Fruit fly (Drosophila melanogaster) whole organism, embryonic: ENCODE measurements around the gene CG42366.
A peak's percentile ranks its signal among the peaks of the same experiment; 100 is the strongest.

Source experiments
- Abd-B ChIP-seq: fragments of 200-800 bp; sonication (Bioruptor generic); optimal IDR thresholded peaks from 2 replicates; lab custom pipeline; 2018; ENCODE audit warnings: missing biosample characterization, mild to moderate bottlenecking, missing genetic modification characterization, moderate library complexity
- CG11093 ChIP-seq: fragments of 200-800 bp; sonication (Bioruptor generic); IDR thresholded peaks from 3 replicates; pipeline ENCODE4 v1.3.6; 2022; ENCODE audit warnings: missing biosample characterization, missing genetic modification characterization
- CG11398 ChIP-seq: fragments of 200-800 bp; sonication (Bioruptor generic); optimal IDR thresholded peaks from 2 replicates; lab custom pipeline; 2016; ENCODE audit warnings: missing biosample characterization, missing genetic modification characterization
- CG11456 ChIP-seq: fragments of 200-800 bp; sonication (Bioruptor generic); IDR thresholded peaks from 3 replicates; pipeline ENCODE4 v1.3.6; 2022; ENCODE audit warnings: missing biosample characterization, missing genetic modification characterization
- CG14710 ChIP-seq: fragments of 200-800 bp; sonication (Bioruptor generic); optimal IDR thresholded peaks from 3 replicates; lab custom pipeline; 2019; ENCODE audit warnings: missing biosample characterization, mild to moderate bottlenecking, missing genetic modification characterization, moderate library complexity
- CG1647 ChIP-seq: fragments of 200-800 bp; sonication (Bioruptor generic); optimal IDR thresholded peaks from 3 replicates; lab custom pipeline; 2016; ENCODE audit warnings: missing biosample characterization, missing genetic modification characterization
- CG1792 ChIP-seq: fragments of 200-800 bp; sonication (Bioruptor generic); optimal IDR thresholded peaks from 2 replicates; lab custom pipeline; 2016; ENCODE audit warnings: missing biosample characterization, missing genetic modification characterization
- CG2889 ChIP-seq: fragments of 200-800 bp; sonication (Bioruptor generic); IDR thresholded peaks from 3 replicates; pipeline ENCODE4 v1.3.6; 2022; ENCODE audit warnings: missing biosample characterization, missing genetic modification characterization
- CG31224 ChIP-seq: fragments of 200-800 bp; sonication (Bioruptor generic); IDR thresholded peaks from 2 replicates; pipeline ENCODE4 v1.3.6; 2022; ENCODE audit warnings: missing biosample characterization, missing genetic modification characterization
- CG31388 ChIP-seq: fragments of 200-800 bp; sonication (Bioruptor generic); optimal IDR thresholded peaks from 2 replicates; lab custom pipeline; 2016; ENCODE audit warnings: missing biosample characterization, missing genetic modification characterization
- CG32532 ChIP-seq: fragments of 200-800 bp; sonication (Bioruptor generic); IDR thresholded peaks from 2 replicates; pipeline ENCODE4 v1.3.6; 2022; ENCODE audit warnings: missing biosample characterization, missing genetic modification characterization
- CG33213 ChIP-seq: fragments of 200-800 bp; sonication (Bioruptor generic); optimal IDR thresholded peaks from 3 replicates; lab custom pipeline; 2016; ENCODE audit warnings: missing biosample characterization, missing genetic modification characterization
- CG33557 ChIP-seq: fragments of 200-800 bp; sonication (Bioruptor generic); optimal IDR thresholded peaks from 2 replicates; lab custom pipeline; 2019; ENCODE audit warnings: missing biosample characterization, mild to moderate bottlenecking, missing genetic modification characterization, moderate library complexity
- CG3407 ChIP-seq: fragments of 200-800 bp; sonication (Bioruptor generic); optimal IDR thresholded peaks from 2 replicates; lab custom pipeline; 2018; ENCODE audit warnings: missing biosample characterization, mild to moderate bottlenecking, missing genetic modification characterization
- CG3847 ChIP-seq: fragments of 200-800 bp; sonication (Bioruptor generic); IDR thresholded peaks from 2 replicates; pipeline ENCODE4 v1.3.6; 2022; ENCODE audit warnings: missing biosample characterization, missing genetic modification characterization
- CG42726 ChIP-seq: fragments of 200-800 bp; sonication (Bioruptor generic); IDR thresholded peaks from 2 replicates; pipeline ENCODE4 v1.3.6; 2022; ENCODE audit warnings: missing biosample characterization, missing genetic modification characterization; ENCODE audit not compliant: partially characterized antibody
- CG4854 ChIP-seq: fragments of 200-800 bp; sonication (Bioruptor generic); optimal IDR thresholded peaks from 2 replicates; lab custom pipeline; 2016; ENCODE audit warnings: missing biosample characterization, missing genetic modification characterization, inconsistent platforms
- CG5245 ChIP-seq: fragments of 200-800 bp; sonication (Bioruptor generic); optimal IDR thresholded peaks from 3 replicates; lab custom pipeline; 2016; ENCODE audit warnings: missing biosample characterization, missing genetic modification characterization
- CG6272 ChIP-seq: fragments of 200-800 bp; sonication (Bioruptor generic); IDR thresholded peaks from 2 replicates; pipeline ENCODE4 v1.3.6; 2022; ENCODE audit warnings: missing biosample characterization, missing genetic modification characterization
- CG6683 ChIP-seq: fragments of 200-800 bp; sonication (Bioruptor generic); optimal IDR thresholded peaks from 2 replicates; lab custom pipeline; 2017; ENCODE audit warnings: missing biosample characterization, mild to moderate bottlenecking, missing genetic modification characterization, missing genetic modification reagents
- CG8359 ChIP-seq: fragments of 200-800 bp; sonication (Bioruptor generic); optimal IDR thresholded peaks from 2 replicates; lab custom pipeline; 2017; ENCODE audit warnings: missing biosample characterization, mild to moderate bottlenecking, missing genetic modification characterization, borderline replicate concordance
- CG8388 ChIP-seq: fragments of 200-800 bp; sonication (Bioruptor generic); optimal IDR thresholded peaks from 2 replicates; lab custom pipeline; 2019; ENCODE audit warnings: missing biosample characterization, mild to moderate bottlenecking, missing genetic modification characterization, moderate library complexity
- CG9727 ChIP-seq: fragments of 200-800 bp; sonication (Bioruptor generic); optimal IDR thresholded peaks from 3 replicates; lab custom pipeline; 2017; ENCODE audit warnings: missing biosample characterization, mild to moderate bottlenecking, missing genetic modification characterization
- CTCF ChIP-seq: fragments of 200-800 bp; sonication (Bioruptor generic); optimal IDR thresholded peaks from 2 replicates; lab custom pipeline; 2017; ENCODE audit warnings: missing biosample characterization, mild to moderate bottlenecking, missing genetic modification characterization, moderate library complexity
- Doc2 ChIP-seq: fragments of 200-800 bp; sonication (Bioruptor generic); IDR thresholded peaks from 2 replicates; pipeline ENCODE4 v1.3.6; 2022; ENCODE audit warnings: missing biosample characterization, missing genetic modification characterization
- Gug ChIP-seq: fragments of 200-800 bp; sonication (Bioruptor generic); IDR thresholded peaks from 4 replicates; pipeline ENCODE4 v1.3.6; 2022; ENCODE audit warnings: missing biosample characterization, missing genetic modification characterization
- Lim3 ChIP-seq: fragments of 200-800 bp; sonication (Bioruptor generic); IDR thresholded peaks from 2 replicates; pipeline ENCODE4 v1.3.6; 2022; ENCODE audit warnings: missing biosample characterization, missing genetic modification characterization
- NC2β ChIP-seq: fragments of 200-800 bp; sonication (Bioruptor generic); optimal IDR thresholded peaks from 2 replicates; lab custom pipeline; 2016; ENCODE audit warnings: missing biosample characterization, missing genetic modification characterization
- Oli ChIP-seq: fragments of 200-800 bp; sonication (Bioruptor generic); optimal IDR thresholded peaks from 2 replicates; lab custom pipeline; 2018; ENCODE audit warnings: missing biosample characterization, mild to moderate bottlenecking, missing genetic modification characterization, moderate library complexity
- Optix ChIP-seq: fragments of 200-800 bp; sonication (Bioruptor generic); IDR thresholded peaks from 3 replicates; pipeline ENCODE4 v1.3.6; 2022; ENCODE audit warnings: missing biosample characterization, missing genetic modification characterization
- Sin3A ChIP-seq: fragments of >200 bp; optimal IDR thresholded peaks from 2 replicates; lab custom pipeline; 2018
- al ChIP-seq: fragments of 200-800 bp; sonication (Bioruptor generic); IDR thresholded peaks from 2 replicates; pipeline ENCODE4 v1.3.6; 2022; ENCODE audit warnings: missing biosample characterization, missing genetic modification characterization
- ara ChIP-seq: fragments of 200-800 bp; sonication (Bioruptor generic); IDR thresholded peaks from 2 replicates; pipeline ENCODE4 v1.3.6; 2022; ENCODE audit warnings: missing biosample characterization, missing genetic modification characterization
- btn ChIP-seq: fragments of 200-800 bp; sonication (Bioruptor generic); optimal IDR thresholded peaks from 2 replicates; lab custom pipeline; 2016; ENCODE audit warnings: missing biosample characterization, missing genetic modification characterization
- chif ChIP-seq, 2 experiments: fragments of 200-800 bp; sonication (Bioruptor generic); optimal IDR thresholded peaks; 3 replicates each; lab custom pipeline; 2016; ENCODE audit warnings: missing biosample characterization in 2 of 2, missing genetic modification characterization in 2 of 2
- dan ChIP-seq: fragments of 200-800 bp; sonication (Bioruptor generic); IDR thresholded peaks from 2 replicates; pipeline ENCODE4 v1.3.6; 2022; ENCODE audit warnings: missing biosample characterization, missing genetic modification characterization
- fd102C ChIP-seq: fragments of 200-800 bp; sonication (Bioruptor generic); optimal IDR thresholded peaks from 2 replicates; lab custom pipeline; 2018; ENCODE audit warnings: missing biosample characterization, mild to moderate bottlenecking, missing genetic modification characterization, moderate library complexity
- fd64A ChIP-seq: fragments of 200-800 bp; sonication (Bioruptor generic); optimal IDR thresholded peaks from 3 replicates; lab custom pipeline; 2018; ENCODE audit warnings: missing biosample characterization, mild to moderate bottlenecking, missing genetic modification characterization
- gce ChIP-seq: fragments of 200-800 bp; sonication (Bioruptor generic); IDR thresholded peaks from 3 replicates; pipeline ENCODE4 v1.3.6; 2022; ENCODE audit warnings: missing biosample characterization, missing genetic modification characterization
- gfzf ChIP-seq: fragments of 200-800 bp; sonication (Bioruptor generic); optimal IDR thresholded peaks from 2 replicates; lab custom pipeline; 2016; ENCODE audit warnings: missing biosample characterization, mild to moderate bottlenecking, missing genetic modification characterization, moderate library complexity
- inv ChIP-seq: fragments of 200-800 bp; sonication (Bioruptor generic); IDR thresholded peaks from 2 replicates; pipeline ENCODE4 v1.3.6; 2022; ENCODE audit warnings: missing biosample characterization, missing genetic modification characterization; ENCODE audit not compliant: partially characterized antibody
- lilli ChIP-seq: fragments of 200-800 bp; sonication (Bioruptor generic); optimal IDR thresholded peaks from 3 replicates; lab custom pipeline; 2016; ENCODE audit warnings: missing biosample characterization, missing genetic modification characterization
- lola ChIP-seq, 3 experiments: fragments of >200 bp in 2 of 3; fragments of 200-800 bp in 1 of 3; sonication (Bioruptor generic) in 1 of 3; optimal IDR thresholded peaks; 2 replicates each; lab custom pipeline; 2017 to 2019; ENCODE audit warnings: missing biosample characterization in 3 of 3, missing genetic modification characterization in 3 of 3, mild to moderate bottlenecking in 1 of 3, moderate library complexity in 1 of 3
- ro ChIP-seq: fragments of 200-800 bp; sonication (Bioruptor generic); IDR thresholded peaks from 2 replicates; pipeline ENCODE4 v1.3.6; 2022; ENCODE audit warnings: missing biosample characterization, missing genetic modification characterization
- sd ChIP-seq: fragments of 200-800 bp; sonication (Bioruptor generic); optimal IDR thresholded peaks from 3 replicates; lab custom pipeline; 2018; ENCODE audit warnings: missing biosample characterization, mild to moderate bottlenecking, missing genetic modification characterization, moderate library complexity
- stwl ChIP-seq: fragments of 200-800 bp; sonication (Bioruptor generic); optimal IDR thresholded peaks from 3 replicates; lab custom pipeline; 2018; ENCODE audit warnings: missing biosample characterization, mild to moderate bottlenecking, missing genetic modification characterization, moderate library complexity
- tll ChIP-seq, 2 experiments: fragments of 200-800 bp in 1 of 2; fragments of >200 bp in 1 of 2; sonication (Bioruptor generic) in 1 of 2; optimal IDR thresholded peaks; 2 replicates each; lab custom pipeline; 2017 to 2019; ENCODE audit warnings: missing biosample characterization in 2 of 2, missing genetic modification characterization in 2 of 2, mild to moderate bottlenecking in 1 of 2, moderate library complexity in 1 of 2
- trem ChIP-seq: fragments of 200-800 bp; optimal IDR thresholded peaks from 3 replicates; lab custom pipeline; 2019; ENCODE audit warnings: missing biosample characterization, mild to moderate bottlenecking, missing genetic modification characterization, moderate library complexity
- tup ChIP-seq: fragments of 200-800 bp; sonication (Bioruptor generic); optimal IDR thresholded peaks from 2 replicates; lab custom pipeline; 2016; ENCODE audit warnings: missing biosample characterization, mild to moderate bottlenecking, missing genetic modification characterization, moderate library complexity

Gene CG42366

dm6 chr2L:9915011-9915850 lies 9.7 kb upstream of the CG42366 start, which contains the start of gene yip2 (continued):
- no peak for TF ChIP-seq CG33213
- TF ChIP-seq CG1647 (GFP tag; lab: Kevin White, UChicago), result no peak
- no peak for TF ChIP-seq CG42726 (GFP tag; lab: Robert Waterston, UW)
- peak; percentile 36 for TF ChIP-seq CG6683 (GFP tag; lab: Kevin White, UChicago)
- TF ChIP-seq btn, result no peak
- TF ChIP-seq inv (GFP tag; lab: Robert Waterston, UW), result no peak
- peak in 1 of 2 experiments; percentile 28 for TF ChIP-seq chif (GFP tag; optimal IDR thresholded peaks at IDR 0.05; lab: Kevin White, UChicago)
- TF ChIP-seq CG9727, result peak; percentile 39
- peak; percentile 63; the same call in 1 of the 2 replicates for TF ChIP-seq CG32532 (GFP tag; lab: Robert Waterston, UW)
- TF ChIP-seq ara (GFP tag; lab: Robert Waterston, UW), result peak; percentile 35; the same call in 1 of the 2 replicates
- no peak for TF ChIP-seq Doc2 (GFP tag; lab: Robert Waterston, UW)
- TF ChIP-seq Abd-B (GFP tag; lab: Kevin White, UChicago), result no peak
- TF ChIP-seq CG14710, result no peak
- no peak for TF ChIP-seq gfzf (GFP tag; lab: Kevin White, UChicago)
- no peak for TF ChIP-seq CG8359 (GFP tag; lab: Kevin White, UChicago)
- no peak; the same call in 1 of the 2 replicates for TF ChIP-seq al (GFP tag; lab: Robert Waterston, UW)
- no peak for TF ChIP-seq tup
- no peak; the same call in none of the 2 replicates for TF ChIP-seq CG31224 (GFP tag; lab: Robert Waterston, UW)
- TF ChIP-seq CG31388 (GFP tag; lab: Kevin White, UChicago), result no peak
- TF ChIP-seq dan (GFP tag; lab: Robert Waterston, UW), result no peak
- peak; percentile 49 for TF ChIP-seq Oli
- no peak for TF ChIP-seq NC2β (GFP tag; lab: Kevin White, UChicago)
- TF ChIP-seq Lim3, result no peak
- TF ChIP-seq Optix (GFP tag; lab: Robert Waterston, UW), result no peak; the same call in 2 of the 3 replicates
- peak; percentile 52 for TF ChIP-seq CG8388 (GFP tag; lab: Kevin White, UChicago)
- TF ChIP-seq trem (tag; lab: Kevin White, UChicago), result no peak
- TF ChIP-seq CG3847 (GFP tag; lab: Robert Waterston, UW), result peak; percentile 42; the same call in 1 of the 2 replicates
- peak; percentile 69 for TF ChIP-seq lilli (GFP tag; lab: Kevin White, UChicago)
- TF ChIP-seq CG33557 (GFP tag; lab: Kevin White, UChicago), result no peak
- peak; percentile 48 for TF ChIP-seq CG1792
- TF ChIP-seq CG11456 (GFP tag; lab: Robert Waterston, UW), result peak; percentile 63; the same call in 2 of the 3 replicates
- TF ChIP-seq lola (GFP tag; optimal IDR thresholded peaks at IDR 0.05; lab: Kevin White, UChicago), result no peak
- TF ChIP-seq CG3407 (GFP tag; lab: Kevin White, UChicago), result peak; percentile 37
- peak; percentile 68 for TF ChIP-seq CTCF
- peak; percentile 5 for TF ChIP-seq CG4854 (GFP tag; lab: Kevin White, UChicago)
- no peak for TF ChIP-seq fd102C (GFP tag; lab: Kevin White, UChicago)
- TF ChIP-seq stwl (tag; lab: Kevin White, UChicago), result no peak
- TF ChIP-seq CG2889 (GFP tag; lab: Robert Waterston, UW), result 0 out of 3 replicates have a peak, but pooled peaks have one; percentile 25
- no peak for TF ChIP-seq CG6272
- no peak for TF ChIP-seq Sin3A (lab: Kevin White, UChicago)
- TF ChIP-seq CG5245 (GFP tag; lab: Kevin White, UChicago), result no peak
- peak; percentile 61 for TF ChIP-seq CG11398 (GFP tag; lab: Kevin White, UChicago)
- TF ChIP-seq gce, result peak; percentile 64; the same call in 1 of the 3 replicates
- TF ChIP-seq CG11093, result no peak
- TF ChIP-seq fd64A (GFP tag; lab: Kevin White, UChicago), result no peak
- TF ChIP-seq tll (GFP tag; optimal IDR thresholded peaks at IDR 0.05; lab: Kevin White, UChicago), result no peak
- no peak for TF ChIP-seq ro (GFP tag; lab: Robert Waterston, UW)
- TF ChIP-seq sd (tag; lab: Kevin White, UChicago), result no peak
- peak; percentile 28; the same call in 1 of the 4 replicates for TF ChIP-seq Gug (GFP tag; lab: Robert Waterston, UW)
